Fruit fly (Drosophila melanogaster): ENCODE data around the gene Atg8a.

Gene Atg8a

DNA sequence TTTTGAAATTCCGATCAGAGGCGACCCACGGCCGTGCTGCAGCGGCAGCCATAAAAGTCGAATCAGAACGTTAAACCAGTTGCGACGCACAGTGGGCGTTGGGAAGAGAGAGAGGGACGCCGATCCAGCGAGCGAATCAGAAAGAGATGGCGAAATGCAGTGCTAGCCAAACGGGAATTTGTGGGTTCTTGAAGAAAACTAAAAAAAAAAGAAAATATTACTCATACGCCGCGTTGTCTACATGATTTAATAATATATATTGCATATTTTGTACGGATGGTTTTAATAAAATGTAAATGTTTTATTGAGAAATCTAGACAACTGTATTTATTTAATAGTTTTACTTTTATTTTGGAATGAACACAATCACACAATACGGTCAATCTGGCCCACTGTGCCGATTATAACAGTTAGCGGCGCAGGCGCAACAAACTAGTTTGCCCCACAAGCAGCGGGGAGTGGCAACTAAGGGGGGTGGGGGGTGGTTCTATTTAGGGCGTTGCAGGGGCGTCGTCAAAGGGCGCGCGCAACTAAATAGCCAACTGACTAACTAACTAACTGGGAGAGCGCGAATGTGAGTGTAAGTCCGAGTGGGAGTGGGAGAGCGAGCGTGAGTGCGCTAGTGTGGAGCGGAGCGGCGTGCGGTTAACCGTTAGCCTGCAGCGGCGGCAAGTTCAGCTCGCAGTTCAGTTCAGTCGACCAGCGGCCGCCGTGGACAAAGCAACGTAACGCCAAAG lies 3.9 kb upstream of the Atg8a start, which contains the start of gene CG15211 (continued):
- TF ChIP-seq wor (GFP tag; IDR thresholded peaks at IDR 0.05) = peak; percentile 70
- no peak for TF ChIP-seq sima (GFP tag; optimal IDR thresholded peaks at IDR 0.05)
- peak; percentile 30 for TF ChIP-seq chn (GFP tag; optimal IDR thresholded peaks at IDR 0.05)
- TF ChIP-seq dpn (GFP tag; optimal IDR thresholded peaks at IDR 0.05) = peak in 1 of 2 experiments; percentile 59
- TF ChIP-seq ci (GFP tag; IDR thresholded peaks at IDR 0.05) = peak; percentile 46
- peak; percentile 37 for TF ChIP-seq Max (GFP tag; optimal IDR thresholded peaks at IDR 0.05)
- TF ChIP-seq toy (GFP tag; IDR thresholded peaks at IDR 0.05) = no peak
- no peak for TF ChIP-seq en (GFP tag; optimal IDR thresholded peaks at IDR 0.05)
- TF ChIP-seq CG31441 (GFP tag; IDR thresholded peaks at IDR 0.05) = peak; percentile 84
- no peak for TF ChIP-seq unc-4 (GFP tag; IDR thresholded peaks at IDR 0.05; ENCODE audit: partially characterized antibody)
- TF ChIP-seq CG6791 (GFP tag; IDR thresholded peaks at IDR 0.05; ENCODE audit: partially characterized antibody) = no peak
- peak; percentile 63 for TF ChIP-seq Asciz (GFP tag; optimal IDR thresholded peaks at IDR 0.05)
- peak; percentile 15 for TF ChIP-seq CG3838 (GFP tag; optimal IDR thresholded peaks at IDR 0.05)
- no peak for TF ChIP-seq NC2β (GFP tag; optimal IDR thresholded peaks at IDR 0.05)
- peak; percentile 77 for TF ChIP-seq az2 (GFP tag; optimal IDR thresholded peaks at IDR 0.05)
- TF ChIP-seq ase (GFP tag; IDR thresholded peaks at IDR 0.05) = peak; percentile 55; the same call in 1 of the 3 replicates
- no peak for TF ChIP-seq Kr (GFP tag; optimal IDR thresholded peaks at IDR 0.05)
- peak; percentile 40 for TF ChIP-seq Ada2b (GFP tag; IDR thresholded peaks at IDR 0.05)
- peak; percentile 75 for TF ChIP-seq nom (GFP tag; optimal IDR thresholded peaks at IDR 0.05)
- TF ChIP-seq CG14710 (tag; optimal IDR thresholded peaks at IDR 0.05) = peak; percentile 78
- TF ChIP-seq lmd (GFP tag; IDR thresholded peaks at IDR 0.05) = peak; percentile 76
- peak; percentile 39 for TF ChIP-seq CG18764 (GFP tag; optimal IDR thresholded peaks at IDR 0.05)
- no peak for TF ChIP-seq h (optimal IDR thresholded peaks at IDR 0.05)
- peak; percentile 83 for TF ChIP-seq Oli (tag; optimal IDR thresholded peaks at IDR 0.05)
- TF ChIP-seq Adf1 (GFP tag; IDR thresholded peaks at IDR 0.05) = peak; percentile 19; the same call in 1 of the 2 replicates
- TF ChIP-seq sens (GFP tag) = peak; percentile 92
- peak; percentile 35 for TF ChIP-seq CG15073 (GFP tag; optimal IDR thresholded peaks at IDR 0.05)
- TF ChIP-seq CG32767 (GFP tag; IDR thresholded peaks at IDR 0.05) = peak; percentile 58; the same call in 1 of the 2 replicates
- TF ChIP-seq CG14014 (GFP tag; IDR thresholded peaks at IDR 0.05) = peak; percentile 57
- TF ChIP-seq pita (GFP tag; optimal IDR thresholded peaks at IDR 0.05) = no peak
- TF ChIP-seq CG3726 (GFP tag; IDR thresholded peaks at IDR 0.05) = 0 out of 3 replicates have a peak, but pooled peaks have one; percentile 58
- TF ChIP-seq CG31224 (GFP tag; IDR thresholded peaks at IDR 0.05) = peak; percentile 64
- peak; percentile 84 for TF ChIP-seq phol (tag; optimal IDR thresholded peaks at IDR 0.05)
- peak; percentile 55 for TF ChIP-seq Six4 (GFP tag; optimal IDR thresholded peaks at IDR 0.05)
- TF ChIP-seq ro (GFP tag; IDR thresholded peaks at IDR 0.05) = 0 out of 2 replicates have a peak, but pooled peaks have one; percentile 37
- peak; percentile 55; the same call in 1 of the 2 replicates for TF ChIP-seq Awh (GFP tag; IDR thresholded peaks at IDR 0.05)
- peak; percentile 68 for TF ChIP-seq CG12299 (tag; optimal IDR thresholded peaks at IDR 0.05)
- TF ChIP-seq Sin3A (optimal IDR thresholded peaks at IDR 0.05) = no peak
- peak; percentile 85 for TF ChIP-seq CG2678 (tag; optimal IDR thresholded peaks at IDR 0.05)
- no peak for TF ChIP-seq eyg (GFP tag; optimal IDR thresholded peaks at IDR 0.05)
- no peak for TF ChIP-seq CG11247 (GFP tag; IDR thresholded peaks at IDR 0.05)
- peak; percentile 48 for TF ChIP-seq CG9817 (tag; optimal IDR thresholded peaks at IDR 0.05)
- peak; percentile 79 for TF ChIP-seq CG11504 (tag; optimal IDR thresholded peaks at IDR 0.05)
- TF ChIP-seq tx (GFP tag; optimal IDR thresholded peaks at IDR 0.05) = peak; percentile 15
- 0 out of 3 replicates have a peak, but pooled peaks have one; percentile 32 for TF ChIP-seq CG2199 (GFP tag; IDR thresholded peaks at IDR 0.05)
- peak; percentile 73 for TF ChIP-seq CG13775 (GFP tag; optimal IDR thresholded peaks at IDR 0.05)
- no peak for TF ChIP-seq CG17912 (GFP tag; optimal IDR thresholded peaks at IDR 0.05)
- peak; percentile 47; the same call in 1 of the 2 replicates for TF ChIP-seq CG4730 (GFP tag; IDR thresholded peaks at IDR 0.05)
- no peak for TF ChIP-seq gt (GFP tag; IDR thresholded peaks at IDR 0.05)
- TF ChIP-seq Antp (GFP tag; optimal IDR thresholded peaks at IDR 0.05) = peak; percentile 14
- TF ChIP-seq her (GFP tag; optimal IDR thresholded peaks at IDR 0.05) = no peak
